Fruit fly (Drosophila melanogaster): Measurements from ENCODE around the gene CREG.

dm6 chr3R:17422102-17422501 lies 27.7 kb upstream of the CREG start, which contains the start of gene CG14332:
- no peak for TF ChIP-seq CG7745 (tag; optimal IDR thresholded peaks at IDR 0.05)
- no peak for TF ChIP-seq B-H2 (GFP tag; optimal IDR thresholded peaks at IDR 0.05)
- no peak for TF ChIP-seq org-1 (GFP tag; optimal IDR thresholded peaks at IDR 0.05)
- TF ChIP-seq Dip2 (GFP tag; IDR thresholded peaks at IDR 0.05) = no peak
- TF ChIP-seq CG3726 (GFP tag; IDR thresholded peaks at IDR 0.05) = no peak
